Fruit fly (Drosophila melanogaster): ENCODE measurements around the gene BobA.
A peak's percentile ranks its signal among the peaks of the same experiment; 100 is the strongest.

- TF ChIP-seq usp (GFP tag; optimal IDR thresholded peaks at IDR 0.05): no peak
- no peak for TF ChIP-seq woc (GFP tag; optimal IDR thresholded peaks at IDR 0.05)
- no peak for TF ChIP-seq Hr78 (GFP tag; optimal IDR thresholded peaks at IDR 0.05)
- TF ChIP-seq Vsx2 (GFP tag; optimal IDR thresholded peaks at IDR 0.05; ENCODE audit: partially characterized antibody): no peak
- no peak for TF ChIP-seq jim (GFP tag; optimal IDR thresholded peaks at IDR 0.05)
- TF ChIP-seq psq (GFP tag; optimal IDR thresholded peaks at IDR 0.05): no peak
- TF ChIP-seq rgr (GFP tag; optimal IDR thresholded peaks at IDR 0.05): peak; percentile 48
- no peak for TF ChIP-seq CG32264 (GFP tag; optimal IDR thresholded peaks at IDR 0.05)
- peak in 1 of 2 experiments; percentile 46 for TF ChIP-seq foxo (GFP tag; optimal IDR thresholded peaks at IDR 0.05)
- peak; percentile 16 for TF ChIP-seq fru (GFP tag; optimal IDR thresholded peaks at IDR 0.05)
- no peak for TF ChIP-seq OdsH (GFP tag; optimal IDR thresholded peaks at IDR 0.05)
- no peak for TF ChIP-seq pan (optimal IDR thresholded peaks at IDR 0.05)
These were observed 36.8 kb upstream of the BobA start, which contains the start of gene CG5114 for dm6 chr3L:14982675-14983084.

All from whole organism, wandering third instar larva.